Worm (Caenorhabditis elegans): ENCODE results near the gene C18H2.5.

ce11 chrIII:7734105-7734504, 39.9 kb upstream of the C18H2.5 start:
- TF ChIP-seq ama-1 (optimal IDR thresholded peaks at IDR 0.05) (no peak), aly-1 (tag; optimal IDR thresholded peaks at IDR 0.05) (no peak), ceh-36 (tag; optimal IDR thresholded peaks at IDR 0.05) (no peak), flt-1 (GFP tag; IDR thresholded peaks at IDR 0.05) (no peak), pes-1 (GFP tag; IDR thresholded peaks at IDR 0.05) (no peak), B0310.2 (tag; optimal IDR thresholded peaks at IDR 0.05) (no peak), sea-1 (GFP tag; conservative IDR thresholded peaks at IDR 0.05) (no peak), tra-4 (tag; optimal IDR thresholded peaks at IDR 0.05) (no peak), hmg-4 (GFP tag; optimal IDR thresholded peaks at IDR 0.05) (no peak), hmbx-1 (tag; optimal IDR thresholded peaks at IDR 0.05) (no peak)
